Worm (Caenorhabditis elegans): Measurements from ENCODE around the gene F01D5.6.
"Not testable (repeated sequence)": the region's sequence is repeated elsewhere in the genome, so short reads cannot be mapped to it uniquely, and the experiment has no call there.

Gene F01D5.6

DNA sequence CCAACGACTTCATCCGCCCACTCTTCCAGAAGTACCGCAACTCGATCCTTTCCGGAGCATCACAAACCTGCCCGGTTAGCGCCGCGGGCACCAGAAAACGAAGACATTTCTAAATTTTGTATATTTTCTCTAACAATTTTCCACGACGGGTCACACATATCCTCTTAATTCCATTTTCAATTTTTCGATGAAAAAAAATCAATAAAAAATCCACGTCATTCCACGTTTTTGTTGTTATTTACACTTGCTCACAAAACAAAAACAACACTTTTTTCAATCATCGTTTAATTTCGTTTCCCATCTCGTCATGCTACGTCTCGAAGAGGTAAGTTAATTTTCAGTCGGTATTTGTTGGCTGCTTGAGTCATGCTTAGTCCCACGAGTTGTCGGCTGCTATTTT is 2.0 kb downstream of the F01D5.6 start, which contains the start of gene F01D5.7:
Gene F01D5.7 (plus strand): TSS at position 301 of the 400 bp plus-strand sequence.
- TF ChIP-seq ztf-29 (GFP tag; IDR thresholded peaks at IDR 0.05) (no peak), T22C8.4 (GFP tag; IDR thresholded peaks at IDR 0.05) (no peak), cog-1 (tag; optimal IDR thresholded peaks at IDR 0.05) (no peak), tab-1 (GFP tag; IDR thresholded peaks at IDR 0.05) (no peak), flt-1 (GFP tag; IDR thresholded peaks at IDR 0.05) (no peak), med-1 (GFP tag; optimal IDR thresholded peaks at IDR 0.05; ENCODE audit: insufficient read depth) (no peak), ref-1 (GFP tag; conservative IDR thresholded peaks at IDR 0.05) (no peak), klf-2 (GFP tag; conservative IDR thresholded peaks at IDR 0.05) (no peak), ztf-23 (GFP tag; IDR thresholded peaks at IDR 0.05) (no peak)

DNA sequence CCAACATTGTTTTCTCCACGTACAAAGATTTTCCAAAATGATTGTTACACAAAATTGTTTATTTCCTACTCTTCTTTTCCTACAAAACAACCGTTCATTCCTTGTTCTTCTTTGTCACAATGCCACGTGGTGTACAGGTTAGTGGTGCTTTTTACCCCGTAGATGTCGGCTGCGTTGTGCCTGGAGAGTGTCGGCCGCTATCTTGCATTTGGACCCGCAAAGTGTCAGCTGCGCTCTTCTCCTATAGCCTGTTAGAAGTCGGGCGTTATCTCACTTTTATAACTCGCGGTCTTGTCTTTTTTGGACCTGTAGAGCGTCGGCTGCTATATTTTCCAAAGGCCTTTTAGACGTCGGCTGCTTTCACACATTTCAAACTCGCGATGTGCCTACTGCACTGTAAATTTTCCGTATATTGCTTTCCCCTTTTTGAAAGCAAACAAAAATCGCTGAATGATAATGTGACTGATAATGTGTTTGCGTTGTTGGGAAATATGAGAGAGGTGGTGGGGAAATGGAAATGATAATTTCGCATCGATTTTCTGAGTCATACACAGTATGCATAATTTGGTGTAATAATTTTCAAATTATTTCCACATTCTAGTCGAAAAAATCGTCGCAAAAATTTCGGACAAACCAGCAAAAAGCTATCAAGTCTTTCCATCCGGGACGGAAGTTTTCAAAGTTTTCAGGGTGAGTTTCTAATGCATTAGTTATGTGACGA is 4.5 kb downstream of the F01D5.6 start, which contains the start of gene F01D5.8:
Gene F01D5.8 (plus strand): TSS at position 51 of the 721 bp plus-strand sequence.
- TF ChIP-seq med-1 (GFP tag; optimal IDR thresholded peaks at IDR 0.05; ENCODE audit: insufficient read depth) (no peak), tab-1 (GFP tag; IDR thresholded peaks at IDR 0.05) (no peak), flt-1 (GFP tag; IDR thresholded peaks at IDR 0.05) (no peak), ref-1 (GFP tag; conservative IDR thresholded peaks at IDR 0.05) (no peak), T22C8.4 (GFP tag; IDR thresholded peaks at IDR 0.05) (no peak), klf-2 (GFP tag; conservative IDR thresholded peaks at IDR 0.05) (no peak), cog-1 (tag; optimal IDR thresholded peaks at IDR 0.05) (no peak), ztf-23 (GFP tag; IDR thresholded peaks at IDR 0.05) (no peak)

DNA sequence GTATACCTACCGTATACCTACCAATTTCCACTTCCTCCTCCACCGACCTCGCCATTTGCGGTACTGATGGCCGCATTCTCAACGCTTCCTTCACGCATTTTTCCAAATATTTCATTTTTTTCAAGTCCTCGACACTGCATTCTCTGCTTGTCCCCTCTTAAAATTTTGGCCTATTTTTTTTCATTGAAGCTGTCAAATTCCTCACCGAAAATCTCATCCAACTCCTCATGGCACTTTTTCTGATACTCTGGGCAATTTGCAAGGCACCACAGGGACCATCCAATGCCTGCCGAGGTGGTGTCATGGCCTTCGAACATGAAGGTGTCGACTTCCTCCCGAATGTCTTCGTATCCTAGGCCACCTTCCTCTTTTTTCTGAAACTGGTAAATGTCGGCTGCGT is 8.3 kb downstream of the F01D5.6 start:
- no peak for TF ChIP-seq flt-1 (GFP tag; IDR thresholded peaks at IDR 0.05)
- TF ChIP-seq T22C8.4 (GFP tag; IDR thresholded peaks at IDR 0.05): no peak
- TF ChIP-seq ref-1 (GFP tag; conservative IDR thresholded peaks at IDR 0.05): no peak
- TF ChIP-seq cog-1 (tag; optimal IDR thresholded peaks at IDR 0.05): no peak
- no peak for TF ChIP-seq tab-1 (GFP tag; IDR thresholded peaks at IDR 0.05)
- TF ChIP-seq klf-2 (GFP tag; conservative IDR thresholded peaks at IDR 0.05): no peak
- TF ChIP-seq ztf-23 (GFP tag; IDR thresholded peaks at IDR 0.05): no peak
- TF ChIP-seq med-1 (GFP tag; optimal IDR thresholded peaks at IDR 0.05; ENCODE audit: insufficient read depth): no peak
- TF ChIP-seq ztf-29 (GFP tag; IDR thresholded peaks at IDR 0.05): no peak

DNA sequence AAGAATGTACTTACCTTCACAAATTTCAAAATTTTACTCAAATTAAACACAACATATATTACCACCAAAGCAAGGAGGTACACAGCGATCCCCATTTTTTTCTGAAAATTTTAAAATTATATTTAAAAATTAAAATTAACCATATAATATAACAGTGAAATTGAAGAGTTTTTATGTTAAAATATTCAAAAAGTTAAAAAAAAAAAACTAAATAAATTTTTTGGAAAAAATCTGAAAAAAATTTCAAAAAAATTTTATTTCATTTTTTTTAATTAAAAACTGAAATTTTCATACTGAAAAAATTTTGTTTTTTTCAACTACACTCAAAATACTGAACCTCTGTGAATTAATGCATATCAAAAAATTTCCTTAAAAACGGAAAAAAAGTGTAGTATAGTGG is 10.6 kb downstream of the F01D5.6 start, which contains the start of gene cyp-37A1:
Gene cyp-37A1 (minus strand): TSS at position 101 of the 400 bp plus-strand sequence.
- no peak for TF ChIP-seq ref-1 (GFP tag; conservative IDR thresholded peaks at IDR 0.05)
- no peak for TF ChIP-seq tab-1 (GFP tag; IDR thresholded peaks at IDR 0.05)
- no peak for TF ChIP-seq cog-1 (tag; optimal IDR thresholded peaks at IDR 0.05)
- TF ChIP-seq ztf-23 (GFP tag; IDR thresholded peaks at IDR 0.05): no peak
- no peak for TF ChIP-seq ztf-29 (GFP tag; IDR thresholded peaks at IDR 0.05)
- TF ChIP-seq med-1 (GFP tag; optimal IDR thresholded peaks at IDR 0.05; ENCODE audit: insufficient read depth): no peak
- TF ChIP-seq klf-2 (GFP tag; conservative IDR thresholded peaks at IDR 0.05): no peak
- no peak for TF ChIP-seq flt-1 (GFP tag; IDR thresholded peaks at IDR 0.05)
- TF ChIP-seq T22C8.4 (GFP tag; IDR thresholded peaks at IDR 0.05): no peak

DNA sequence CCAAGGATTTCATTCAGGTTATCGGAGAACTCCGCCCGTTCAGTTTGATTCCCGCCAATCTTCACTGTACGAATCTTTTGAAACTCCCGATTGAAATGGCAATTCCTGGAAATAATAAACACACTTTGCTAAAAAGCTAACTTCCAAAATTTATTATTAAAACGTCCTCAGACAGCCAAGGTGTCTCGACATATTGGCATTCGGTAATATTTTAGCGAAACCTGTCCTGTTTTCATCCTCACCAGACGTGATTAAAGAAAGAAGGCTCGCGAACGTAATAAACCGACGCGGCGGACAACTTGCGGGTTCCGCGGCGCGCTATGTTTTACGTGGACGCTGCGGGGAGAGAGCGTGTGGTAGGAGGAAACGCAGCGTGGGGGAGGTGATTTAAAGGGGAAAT is 11.9 kb downstream of the F01D5.6 start:
- TF ChIP-seq flt-1 (GFP tag; IDR thresholded peaks at IDR 0.05): no peak
- TF ChIP-seq ztf-23 (GFP tag; IDR thresholded peaks at IDR 0.05): peak; percentile 22; the same call in 1 of the 2 replicates

DNA sequence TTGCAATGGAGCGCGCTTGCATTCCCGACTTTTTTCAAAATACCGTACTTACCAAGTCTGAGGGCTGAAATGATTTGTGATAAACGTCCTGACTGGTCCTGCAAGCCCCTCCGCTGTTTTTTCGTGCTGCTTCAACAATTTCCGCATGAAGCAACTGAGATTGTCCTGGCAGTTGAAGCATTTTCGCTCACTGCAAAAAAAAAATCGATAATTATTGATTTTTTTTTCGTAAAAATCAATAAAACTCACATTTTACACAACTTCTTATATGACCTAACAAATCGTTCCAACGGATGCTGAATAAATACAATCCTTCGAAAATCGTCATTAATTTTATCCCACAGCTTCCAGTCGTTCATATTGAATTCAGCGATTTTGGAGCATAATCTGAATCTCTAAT is 12.6 kb downstream of the F01D5.6 start:
- TF ChIP-seq tab-1 (GFP tag; IDR thresholded peaks at IDR 0.05) (no peak), T22C8.4 (GFP tag; IDR thresholded peaks at IDR 0.05) (peak; percentile 76; the same call in 1 of the 2 replicates)

DNA sequence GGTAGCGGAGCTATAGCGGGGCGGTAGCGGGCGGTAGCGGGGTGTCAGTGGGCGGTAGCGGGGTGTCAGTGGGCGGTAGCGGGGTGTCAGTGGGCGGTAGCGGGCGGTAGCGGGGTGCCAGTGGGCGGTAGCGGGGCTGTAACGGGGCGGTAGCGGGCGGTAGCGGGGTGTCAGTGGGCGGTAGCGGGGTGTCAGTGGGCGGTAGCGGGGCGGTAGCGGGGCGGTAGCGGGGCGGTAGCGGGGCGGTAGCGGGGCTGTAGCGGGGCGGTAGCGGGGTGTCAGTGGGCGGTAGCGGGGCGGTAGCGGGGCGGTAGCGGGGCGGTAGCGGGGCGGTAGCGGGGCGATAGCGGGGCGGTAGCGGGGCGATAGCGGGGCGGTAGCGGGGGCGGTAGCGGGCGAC is 13.3 kb downstream of the F01D5.6 start:
- TF ChIP-seq ztf-29 (GFP tag; IDR thresholded peaks at IDR 0.05) (peak; percentile 19; the same call in 1 of the 2 replicates), ref-1 (GFP tag; conservative IDR thresholded peaks at IDR 0.05) (peak; percentile 51; the same call in 1 of the 2 replicates), flt-1 (GFP tag; IDR thresholded peaks at IDR 0.05) (peak; percentile 76; the same call in 1 of the 2 replicates), tab-1 (GFP tag; IDR thresholded peaks at IDR 0.05) (0 out of 2 replicates have a peak, but pooled peaks have one; percentile 75), ztf-23 (GFP tag; IDR thresholded peaks at IDR 0.05) (0 out of 2 replicates have a peak, but pooled peaks have one; percentile 59), T22C8.4 (GFP tag; IDR thresholded peaks at IDR 0.05) (peak; percentile 42; the same call in 1 of the 2 replicates)

DNA sequence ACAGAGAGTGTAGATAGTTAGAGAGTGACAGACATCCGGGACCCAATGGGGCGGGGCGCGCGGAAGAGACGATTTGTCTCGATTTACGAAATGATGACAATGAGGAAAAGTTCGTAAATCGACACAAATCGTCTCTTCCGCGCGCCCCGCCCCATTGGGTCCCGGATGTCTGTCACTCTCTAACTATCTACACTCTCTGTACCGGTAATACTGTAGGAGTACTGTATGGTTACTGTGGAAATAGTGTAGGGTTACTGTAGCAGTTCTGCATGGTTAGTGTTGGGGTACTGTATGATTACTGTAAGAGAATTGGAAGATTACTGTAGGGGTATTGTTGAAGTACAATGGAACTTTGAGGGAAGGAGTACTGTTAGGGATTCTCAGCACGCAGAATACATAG is 14.9 kb downstream of the F01D5.6 start, which contains the start of gene F01D5.10:
Gene F01D5.10 (minus strand): TSS at position 101 of the 400 bp plus-strand sequence.
- TF ChIP-seq ztf-29 (GFP tag; IDR thresholded peaks at IDR 0.05); med-1 (GFP tag; optimal IDR thresholded peaks at IDR 0.05; ENCODE audit: insufficient read depth); ref-1 (GFP tag; conservative IDR thresholded peaks at IDR 0.05): not testable (repeated sequence)

DNA sequence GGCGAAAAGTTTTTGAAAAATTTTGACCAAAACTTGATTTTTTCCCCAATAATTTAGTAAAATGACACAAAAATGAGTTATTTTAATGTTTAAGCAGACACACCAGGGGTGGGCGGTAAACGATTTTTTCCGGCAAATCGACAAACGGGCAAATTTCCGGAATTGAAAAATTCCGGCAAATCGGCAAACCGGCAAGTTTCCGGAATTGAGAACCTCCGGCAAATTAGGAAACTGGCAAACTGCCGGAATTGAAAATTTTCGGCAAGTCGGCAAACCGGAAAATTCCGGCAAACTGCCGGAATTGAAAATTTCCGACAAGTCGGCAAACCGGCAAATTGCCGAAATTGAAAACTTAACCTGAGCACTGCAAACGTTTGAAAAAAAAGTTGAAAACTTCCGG is 26.4 kb downstream of the F01D5.6 start:
- TF ChIP-seq ztf-29 (GFP tag; IDR thresholded peaks at IDR 0.05): no peak
- TF ChIP-seq tab-1 (GFP tag; IDR thresholded peaks at IDR 0.05): no peak
- no peak for TF ChIP-seq cog-1 (tag; optimal IDR thresholded peaks at IDR 0.05)
- no peak for TF ChIP-seq med-1 (GFP tag; optimal IDR thresholded peaks at IDR 0.05; ENCODE audit: insufficient read depth)
- TF ChIP-seq ref-1 (GFP tag; conservative IDR thresholded peaks at IDR 0.05): no peak
- TF ChIP-seq ztf-23 (GFP tag; IDR thresholded peaks at IDR 0.05): no peak
- TF ChIP-seq T22C8.4 (GFP tag; IDR thresholded peaks at IDR 0.05): no peak
- no peak for TF ChIP-seq flt-1 (GFP tag; IDR thresholded peaks at IDR 0.05)
- TF ChIP-seq klf-2 (GFP tag; conservative IDR thresholded peaks at IDR 0.05): no peak

DNA sequence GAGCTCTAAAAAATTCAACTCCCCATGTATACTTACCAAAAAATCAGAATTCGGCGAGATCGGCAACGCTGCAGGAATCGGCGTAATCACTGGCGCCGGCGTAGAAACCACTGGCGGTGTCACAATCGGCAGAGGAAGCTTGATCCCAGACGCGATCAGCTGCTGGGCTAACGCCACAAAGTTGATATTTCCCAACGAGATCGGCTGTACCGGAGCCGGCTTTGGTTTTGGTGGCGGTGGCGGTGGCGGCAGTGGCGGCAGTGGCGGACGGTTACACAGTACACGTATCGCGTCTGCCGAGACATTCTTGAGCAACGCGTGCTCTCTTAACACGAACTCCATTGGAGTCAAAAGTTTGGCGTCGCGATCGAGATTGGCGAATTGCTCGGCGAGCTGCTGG is 28.2 kb downstream of the F01D5.6 start:
- TF ChIP-seq ref-1 (GFP tag; conservative IDR thresholded peaks at IDR 0.05) (no peak), tab-1 (GFP tag; IDR thresholded peaks at IDR 0.05) (no peak), T22C8.4 (GFP tag; IDR thresholded peaks at IDR 0.05) (no peak), cog-1 (tag; optimal IDR thresholded peaks at IDR 0.05) (no peak), ztf-23 (GFP tag; IDR thresholded peaks at IDR 0.05) (no peak), flt-1 (GFP tag; IDR thresholded peaks at IDR 0.05) (no peak)

All from whole organism, midembryonic.